Worm (Caenorhabditis elegans) whole organism, L2 larva: ENCODE data around the gene gyf-1.

Experiments
- C34F6.9 ChIP-seq: fragments of 150-350 bp; optimal IDR thresholded peaks from 2 replicates; lab custom pipeline; 2014; ENCODE audit warnings: missing biosample characterization, missing genetic modification characterization
- F13H6.1 ChIP-seq: sonication (generic microtip); optimal IDR thresholded peaks from 2 replicates; lab custom pipeline; 2016; ENCODE audit warnings: missing genetic modification characterization, missing compliant biosample characterization
- R02D3.7 ChIP-seq: fragments of 150-350 bp; optimal IDR thresholded peaks from 2 replicates; lab custom pipeline; 2014; ENCODE audit warnings: missing biosample characterization, missing genetic modification characterization
- Y55F3AM.14 ChIP-seq: fragments of 200-800 bp; sonication (Bioruptor generic); optimal IDR thresholded peaks from 2 replicates; lab custom pipeline; 2018; ENCODE audit warnings: mild to moderate bottlenecking, missing genetic modification characterization, missing compliant biosample characterization
- ZK546.5 ChIP-seq: sonication (generic microtip); optimal IDR thresholded peaks from 2 replicates; lab custom pipeline; 2017; ENCODE audit warnings: missing biosample characterization, missing genetic modification characterization
- alr-1 ChIP-seq: fragments of 150-350 bp; optimal IDR thresholded peaks from 2 replicates; lab custom pipeline; 2014; ENCODE audit warnings: missing biosample characterization, missing genetic modification characterization
- aly-2 ChIP-seq: fragments of 150-350 bp; optimal IDR thresholded peaks from 2 replicates; lab custom pipeline; 2014; ENCODE audit warnings: missing biosample characterization, missing genetic modification characterization
- ama-1 ChIP-seq: fragments of 150-350 bp; optimal IDR thresholded peaks from 2 replicates; lab custom pipeline; 2018; ENCODE audit warnings: inconsistent platforms
- blmp-1 ChIP-seq: sonication (generic microtip); optimal IDR thresholded peaks from 2 replicates; lab custom pipeline; 2017; ENCODE audit warnings: missing genetic modification characterization, mild to moderate bottlenecking, missing compliant biosample characterization, antibody characterized with exemption, moderate library complexity; ENCODE audit not compliant: insufficient read depth
- ceh-16 ChIP-seq: fragments of 150-350 bp; optimal IDR thresholded peaks from 2 replicates; lab custom pipeline; 2014; ENCODE audit warnings: missing biosample characterization, missing genetic modification characterization
- ceh-82 ChIP-seq: fragments of 150-350 bp; optimal IDR thresholded peaks from 2 replicates; lab custom pipeline; 2014; ENCODE audit warnings: missing biosample characterization, missing genetic modification characterization
- crh-2 ChIP-seq: sonication (generic microtip); optimal IDR thresholded peaks from 2 replicates; lab custom pipeline; 2017; ENCODE audit warnings: missing biosample characterization, missing genetic modification characterization
- dmd-4 ChIP-seq: sonication (generic microtip); optimal IDR thresholded peaks from 2 replicates; lab custom pipeline; 2017; ENCODE audit warnings: missing biosample characterization, missing genetic modification characterization
- egl-27 ChIP-seq: sonication (generic microtip); optimal IDR thresholded peaks from 3 replicates; lab custom pipeline; 2017; ENCODE audit warnings: missing biosample characterization, missing genetic modification reagents, missing genetic modification characterization
- elt-1 ChIP-seq: fragments of 150-350 bp; optimal IDR thresholded peaks from 2 replicates; lab custom pipeline; 2014; ENCODE audit warnings: missing biosample characterization, missing genetic modification characterization
- elt-3 ChIP-seq: sonication (generic microtip); optimal IDR thresholded peaks from 2 replicates; lab custom pipeline; 2017; ENCODE audit warnings: missing biosample characterization, missing genetic modification characterization
- fos-1 ChIP-seq: fragments of 150-350 bp; optimal IDR thresholded peaks from 2 replicates; lab custom pipeline; 2014; ENCODE audit warnings: missing biosample characterization, missing genetic modification characterization
- gmeb-1 ChIP-seq: fragments of 150-350 bp; optimal IDR thresholded peaks from 2 replicates; lab custom pipeline; 2014; ENCODE audit warnings: missing biosample characterization, missing genetic modification characterization
- lin-11 ChIP-seq: fragments of 150-350 bp; sonication (generic microtip); optimal IDR thresholded peaks from 2 replicates; lab custom pipeline; 2014; ENCODE audit warnings: missing biosample characterization, missing genetic modification characterization, inconsistent platforms, mixed read lengths
- lin-13 ChIP-seq: fragments of 150-350 bp; optimal IDR thresholded peaks from 2 replicates; lab custom pipeline; 2014; ENCODE audit warnings: missing biosample characterization, missing genetic modification reagents, missing genetic modification characterization
- lin-39 ChIP-seq: fragments of 150-350 bp; optimal IDR thresholded peaks from 2 replicates; lab custom pipeline; 2014; ENCODE audit warnings: missing biosample characterization, missing genetic modification reagents, missing genetic modification characterization
- lsy-2 ChIP-seq, 2 experiments: fragments of 150-350 bp in 1 of 2; sonication (generic microtip) in 1 of 2; optimal IDR thresholded peaks; 2 replicates each; lab custom pipeline; 2014 to 2017; ENCODE audit warnings: missing biosample characterization in 2 of 2, missing genetic modification characterization in 2 of 2
- mab-5 ChIP-seq: fragments of 150-350 bp; optimal IDR thresholded peaks from 2 replicates; lab custom pipeline; 2014; ENCODE audit warnings: missing biosample characterization, missing genetic modification characterization
- mbf-1 ChIP-seq: sonication (generic microtip); optimal IDR thresholded peaks from 2 replicates; lab custom pipeline; 2017; ENCODE audit warnings: missing biosample characterization, missing genetic modification characterization
- mdl-1 ChIP-seq, 2 experiments: fragments of 150-350 bp in 1 of 2; sonication (generic microtip) in 1 of 2; optimal IDR thresholded peaks; 2 replicates each; lab custom pipeline; 2017; ENCODE audit warnings: missing biosample characterization in 2 of 2, missing genetic modification characterization in 2 of 2
- nhr-10 ChIP-seq: sonication (generic microtip); optimal IDR thresholded peaks from 2 replicates; lab custom pipeline; 2017; ENCODE audit warnings: missing biosample characterization, missing genetic modification characterization
- nhr-11 ChIP-seq: fragments of 150-350 bp; optimal IDR thresholded peaks from 2 replicates; lab custom pipeline; 2014; ENCODE audit warnings: missing biosample characterization, missing genetic modification characterization
- nhr-12 ChIP-seq: fragments of 150-350 bp; optimal IDR thresholded peaks from 2 replicates; lab custom pipeline; 2014; ENCODE audit warnings: missing biosample characterization, missing genetic modification characterization
- nhr-129 ChIP-seq: fragments of 150-350 bp; optimal IDR thresholded peaks from 2 replicates; lab custom pipeline; 2014; ENCODE audit warnings: missing biosample characterization, missing genetic modification characterization
- nhr-21 ChIP-seq: fragments of 150-350 bp; optimal IDR thresholded peaks from 2 replicates; lab custom pipeline; 2014; ENCODE audit warnings: missing biosample characterization, missing genetic modification characterization
- nhr-23 ChIP-seq: fragments of 150-350 bp; optimal IDR thresholded peaks from 2 replicates; lab custom pipeline; 2014; ENCODE audit warnings: missing biosample characterization, missing genetic modification reagents, missing genetic modification characterization
- nhr-237 ChIP-seq: fragments of 150-350 bp; optimal IDR thresholded peaks from 2 replicates; lab custom pipeline; 2014; ENCODE audit warnings: missing biosample characterization, missing genetic modification characterization
- nhr-25 ChIP-seq: fragments of 150-350 bp; sonication (generic microtip); optimal IDR thresholded peaks from 3 replicates; lab custom pipeline; 2014; ENCODE audit warnings: missing biosample characterization, missing genetic modification characterization
- nhr-6 ChIP-seq: fragments of 150-350 bp; optimal IDR thresholded peaks from 2 replicates; lab custom pipeline; 2014; ENCODE audit warnings: missing biosample characterization, missing genetic modification characterization
- nhr-77 ChIP-seq: fragments of 150-350 bp; optimal IDR thresholded peaks from 2 replicates; lab custom pipeline; 2014; ENCODE audit warnings: missing biosample characterization, missing genetic modification characterization
- peb-1 ChIP-seq: fragments of 150-350 bp; optimal IDR thresholded peaks from 2 replicates; lab custom pipeline; 2014; ENCODE audit warnings: missing biosample characterization, missing genetic modification characterization
- sem-4 ChIP-seq: fragments of 150-350 bp; optimal IDR thresholded peaks from 2 replicates; lab custom pipeline; 2014; ENCODE audit warnings: missing biosample characterization, missing genetic modification reagents, missing genetic modification characterization
- skn-1 ChIP-seq: sonication (generic microtip); optimal IDR thresholded peaks from 2 replicates; lab custom pipeline; 2017; ENCODE audit warnings: missing biosample characterization, missing genetic modification characterization
- sma-3 ChIP-seq: sonication (generic microtip); optimal IDR thresholded peaks from 2 replicates; lab custom pipeline; 2016; ENCODE audit warnings: missing genetic modification reagents, missing genetic modification characterization, missing compliant biosample characterization
- sma-9 ChIP-seq, 2 experiments: fragments of 150-350 bp in 1 of 2; sonication (generic microtip) in 1 of 2; optimal IDR thresholded peaks; 2 replicates each; lab custom pipeline; 2014 to 2016; ENCODE audit warnings: missing genetic modification characterization in 2 of 2, mild to moderate bottlenecking in 1 of 2, missing biosample characterization in 1 of 2, missing compliant biosample characterization in 1 of 2, missing genetic modification reagents in 1 of 2, moderate library complexity in 1 of 2
- snpc-4 ChIP-seq: fragments of 150-350 bp; optimal IDR thresholded peaks from 2 replicates; lab custom pipeline; 2014; ENCODE audit warnings: missing biosample characterization, missing genetic modification characterization
- unc-39 ChIP-seq: fragments of 150-350 bp; optimal IDR thresholded peaks from 2 replicates; lab custom pipeline; 2014; ENCODE audit warnings: missing biosample characterization, missing genetic modification characterization
- unc-55 ChIP-seq: fragments of 150-350 bp; sonication (generic microtip); optimal IDR thresholded peaks from 3 replicates; lab custom pipeline; 2014; ENCODE audit warnings: missing biosample characterization, missing genetic modification reagents, missing genetic modification characterization
- unc-62 ChIP-seq: fragments of 150-350 bp; optimal IDR thresholded peaks from 2 replicates; lab custom pipeline; 2014; ENCODE audit warnings: missing biosample characterization, missing genetic modification reagents, missing genetic modification characterization
- zag-1 ChIP-seq: fragments of 150-350 bp; optimal IDR thresholded peaks from 2 replicates; lab custom pipeline; 2014; ENCODE audit warnings: missing biosample characterization, missing genetic modification characterization
- ztf-1 ChIP-seq: fragments of 200-800 bp; sonication (Bioruptor generic); conservative IDR thresholded peaks from 2 replicates; pipeline ENCODE4 v1.3.6; 2022; ENCODE audit warnings: missing genetic modification characterization, missing compliant biosample characterization
- ztf-11 ChIP-seq: sonication (generic microtip); optimal IDR thresholded peaks from 2 replicates; lab custom pipeline; 2017; ENCODE audit warnings: missing biosample characterization, missing genetic modification characterization
- ztf-4 ChIP-seq: fragments of 150-350 bp; optimal IDR thresholded peaks from 2 replicates; lab custom pipeline; 2014; ENCODE audit warnings: missing biosample characterization, missing genetic modification characterization

The gyf-1 gene

ce11 chrII:6706552-6707091 is 22.6 kb downstream of the gyf-1 start:
- TF ChIP-seq skn-1 (tag; lab: Kevin White, UChicago) (no peak), C34F6.9 (tag; lab: Kevin White, UChicago) (no peak), mdl-1 (tag; optimal IDR thresholded peaks at IDR 0.05; lab: Kevin White, UChicago) (no peak), ztf-1 (GFP tag; lab: Robert Waterston, UW) (no peak), aly-2 (tag; lab: Kevin White, UChicago) (no peak)

DNA sequence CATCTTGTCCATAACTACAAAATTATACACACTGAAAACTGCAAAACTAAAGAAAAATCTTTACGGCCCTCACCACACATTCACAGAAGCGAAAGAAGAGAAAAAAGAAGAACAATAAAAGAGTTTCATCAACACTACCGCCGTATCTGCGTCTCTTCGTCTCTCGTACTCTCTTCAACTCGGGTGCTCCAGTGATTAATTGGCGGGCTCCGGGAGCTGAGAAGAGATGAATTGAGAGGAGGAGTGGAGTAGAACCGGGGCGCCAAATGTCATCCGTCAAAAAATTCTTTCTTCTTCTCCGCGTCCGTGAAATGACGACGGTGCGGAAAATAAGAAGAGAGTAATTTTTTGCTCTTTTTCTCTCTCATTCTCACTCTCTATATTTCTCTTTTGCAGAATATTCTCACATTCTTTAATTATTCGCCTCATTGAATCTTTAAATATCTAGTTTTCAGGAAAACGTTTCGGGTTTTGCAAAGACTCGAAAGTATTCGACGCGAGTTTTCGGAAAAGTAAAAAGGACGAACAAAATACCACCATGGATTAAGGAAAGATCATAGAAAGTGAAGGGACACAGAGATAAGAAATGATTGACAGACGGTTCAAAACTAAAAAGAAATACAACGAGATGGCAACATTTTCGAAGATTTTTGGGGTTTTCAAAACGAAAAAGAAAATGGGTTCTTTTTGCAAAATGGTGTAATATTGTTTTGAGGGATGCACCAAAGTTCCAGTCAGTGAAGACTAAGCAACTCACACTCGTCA is 23.6 kb downstream of the gyf-1 start:
- TF ChIP-seq ztf-11 (tag; lab: Kevin White, UChicago) = no peak
- TF ChIP-seq nhr-25 = no peak
- no peak for TF ChIP-seq ceh-82 (tag; lab: Kevin White, UChicago)
- TF ChIP-seq gmeb-1 (tag; lab: Kevin White, UChicago) = no peak
- TF ChIP-seq lin-13 (GFP tag; lab: Kevin White, UChicago) = peak; percentile 43
- no peak for TF ChIP-seq nhr-11
- no peak for TF ChIP-seq blmp-1 (tag; lab: Kevin White, UChicago)
- peak; percentile 88 for TF ChIP-seq mab-5 (tag; lab: Kevin White, UChicago)
- no peak for TF ChIP-seq nhr-12
- no peak for TF ChIP-seq R02D3.7
- no peak for TF ChIP-seq dmd-4 (tag; lab: Kevin White, UChicago)
- TF ChIP-seq skn-1 (tag; lab: Kevin White, UChicago) = no peak
- TF ChIP-seq snpc-4 (tag; lab: Kevin White, UChicago) = no peak
- peak; percentile 49 for TF ChIP-seq C34F6.9 (tag; lab: Kevin White, UChicago)
- TF ChIP-seq ama-1 (lab: Kevin White, UChicago) = no peak
- peak; percentile 20 for TF ChIP-seq crh-2 (tag; lab: Kevin White, UChicago)
- no peak for TF ChIP-seq mdl-1 (tag; optimal IDR thresholded peaks at IDR 0.05; lab: Kevin White, UChicago)
- no peak for TF ChIP-seq elt-3
- TF ChIP-seq nhr-129 (tag; lab: Kevin White, UChicago) = peak; percentile 39
- TF ChIP-seq nhr-23 (tag; lab: Kevin White, UChicago) = no peak
- no peak for TF ChIP-seq elt-1 (tag; lab: Kevin White, UChicago)
- peak; percentile 37 for TF ChIP-seq Y55F3AM.14 (GFP tag; lab: Kevin White, UChicago)
- no peak for TF ChIP-seq nhr-237 (tag; lab: Kevin White, UChicago)
- TF ChIP-seq ZK546.5 (tag; lab: Kevin White, UChicago) = no peak
- peak; percentile 44 for TF ChIP-seq sma-9 (GFP tag; optimal IDR thresholded peaks at IDR 0.05; lab: Kevin White, UChicago)
- TF ChIP-seq sma-9 (tag; optimal IDR thresholded peaks at IDR 0.05; lab: Kevin White, UChicago) = no peak
- peak; percentile 20 for TF ChIP-seq unc-62 (GFP tag; lab: Kevin White, UChicago)
- TF ChIP-seq lsy-2 (tag; optimal IDR thresholded peaks at IDR 0.05; lab: Kevin White, UChicago) = peak in 1 of 2 experiments; percentile 55
- no peak for TF ChIP-seq fos-1 (tag; lab: Kevin White, UChicago)
- no peak for TF ChIP-seq nhr-6 (tag; lab: Kevin White, UChicago)
- TF ChIP-seq nhr-21 (tag; lab: Kevin White, UChicago) = no peak
- TF ChIP-seq egl-27 (tag; lab: Kevin White, UChicago) = no peak
- TF ChIP-seq F13H6.1 (tag; lab: Kevin White, UChicago) = peak; percentile 77
- no peak for TF ChIP-seq ceh-16
- no peak for TF ChIP-seq mbf-1 (tag; lab: Kevin White, UChicago)
- TF ChIP-seq lin-11 = no peak
- no peak for TF ChIP-seq alr-1
- TF ChIP-seq ztf-4 (tag; lab: Kevin White, UChicago) = no peak
- TF ChIP-seq unc-39 = no peak
- peak; percentile 55 for TF ChIP-seq unc-55 (GFP tag; lab: Kevin White, UChicago)
- no peak for TF ChIP-seq zag-1 (tag; lab: Kevin White, UChicago)
- no peak for TF ChIP-seq nhr-10 (tag; lab: Kevin White, UChicago)
- no peak for TF ChIP-seq aly-2 (tag; lab: Kevin White, UChicago)
- TF ChIP-seq sma-3 (GFP tag; lab: Kevin White, UChicago) = no peak
- peak; percentile 65 for TF ChIP-seq sem-4 (tag; lab: Kevin White, UChicago)
- peak; percentile 86 for TF ChIP-seq lin-39 (tag; lab: Kevin White, UChicago)
- TF ChIP-seq nhr-77 (tag; lab: Kevin White, UChicago) = no peak
- TF ChIP-seq ztf-1 (GFP tag; lab: Robert Waterston, UW) = no peak
- no peak for TF ChIP-seq peb-1 (tag; lab: Kevin White, UChicago)
